Worm (Caenorhabditis elegans) whole organism, young adult: Measurements from ENCODE around the gene F46F5.14.

Experiments
- B0035.1 ChIP-seq: sonication (generic microtip); optimal IDR thresholded peaks from 2 replicates; lab custom pipeline; 2016; ENCODE audit warnings: missing genetic modification characterization, mild to moderate bottlenecking, missing compliant biosample characterization, missing genotype, missing genetic modification reagents
- B0336.3 ChIP-seq: fragments of 200-800 bp; sonication (Bioruptor generic); IDR thresholded peaks from 2 replicates; pipeline ENCODE4 v1.3.6; 2022; ENCODE audit warnings: missing genetic modification characterization, missing compliant biosample characterization
- D2030.7 ChIP-seq: fragments of 200-800 bp; sonication (Bioruptor generic); IDR thresholded peaks from 2 replicates; pipeline ENCODE4 v1.3.6; 2022; ENCODE audit warnings: missing genetic modification reagents, missing genetic modification characterization, missing compliant biosample characterization
- F22D6.2 ChIP-seq: sonication (generic microtip); optimal IDR thresholded peaks from 2 replicates; lab custom pipeline; 2016; ENCODE audit warnings: mild to moderate bottlenecking, missing genetic modification characterization, missing compliant biosample characterization
- F57C9.4 ChIP-seq: sonication (generic microtip); optimal IDR thresholded peaks from 2 replicates; lab custom pipeline; 2017; ENCODE audit warnings: mild to moderate bottlenecking, missing genetic modification characterization, missing compliant biosample characterization
- K12H6.12 ChIP-seq: fragments of 200-800 bp; sonication (Bioruptor generic); optimal IDR thresholded peaks from 2 replicates; lab custom pipeline; 2018; ENCODE audit warnings: mild to moderate bottlenecking, missing genetic modification characterization, missing compliant biosample characterization
- Y56A3A.18 ChIP-seq: fragments of 200-800 bp; sonication (Bioruptor generic); IDR thresholded peaks from 2 replicates; pipeline ENCODE4 v1.3.6; 2022; ENCODE audit warnings: missing genetic modification reagents, missing genetic modification characterization, missing compliant biosample characterization
- Y79H2A.3 ChIP-seq: fragments of 200-800 bp; sonication (Bioruptor generic); conservative IDR thresholded peaks from 2 replicates; pipeline ENCODE4 v1.3.6; 2022; ENCODE audit warnings: missing genetic modification reagents, missing genetic modification characterization, missing compliant biosample characterization
- ZK185.1 ChIP-seq: sonication (generic microtip); optimal IDR thresholded peaks from 2 replicates; lab custom pipeline; 2016; ENCODE audit warnings: mild to moderate bottlenecking, missing genetic modification characterization, missing compliant biosample characterization; ENCODE audit not compliant: poor library complexity, severe bottlenecking
- akir-1 ChIP-seq: fragments of 200-800 bp; sonication (Bioruptor generic); optimal IDR thresholded peaks from 2 replicates; lab custom pipeline; 2018; ENCODE audit warnings: mild to moderate bottlenecking, missing genetic modification characterization, moderate library complexity, missing compliant biosample characterization
- atf-7 ChIP-seq: sonication (generic microtip); optimal IDR thresholded peaks from 2 replicates; lab custom pipeline; 2017; ENCODE audit warnings: mild to moderate bottlenecking, missing genetic modification characterization, missing compliant biosample characterization
- attf-3 ChIP-seq: fragments of 200-800 bp; sonication (Bioruptor generic); conservative IDR thresholded peaks from 2 replicates; pipeline ENCODE4 v1.3.6; 2022; ENCODE audit warnings: missing genetic modification reagents, missing genetic modification characterization, missing compliant biosample characterization
- ccch-3 ChIP-seq: fragments of 200-800 bp; sonication (Bioruptor generic); optimal IDR thresholded peaks from 2 replicates; lab custom pipeline; 2018; ENCODE audit warnings: mild to moderate bottlenecking, missing genetic modification characterization, missing compliant biosample characterization
- cebp-1 ChIP-seq, 2 experiments: fragments of 200-800 bp in 1 of 2; sonication (Bioruptor generic) in 1 of 2; sonication (generic microtip) in 1 of 2; IDR thresholded peaks in 1 of 2; optimal IDR thresholded peaks in 1 of 2; 2 replicates each; pipeline versions ENCODE4 v1.3.6 to Lab custom; 2017 to 2022; ENCODE audit warnings: missing compliant biosample characterization in 2 of 2, missing genetic modification characterization in 2 of 2, mild to moderate bottlenecking in 1 of 2, missing genetic modification reagents in 1 of 2, moderate library complexity in 1 of 2
- ceh-58 ChIP-seq: fragments of 200-800 bp; sonication (Bioruptor generic); IDR thresholded peaks from 2 replicates; pipeline ENCODE4 v1.3.6; 2022; ENCODE audit warnings: missing genetic modification characterization, missing compliant biosample characterization
- ceh-79 ChIP-seq: sonication (generic microtip); optimal IDR thresholded peaks from 2 replicates; lab custom pipeline; 2017; ENCODE audit warnings: mild to moderate bottlenecking, missing genetic modification characterization, missing compliant biosample characterization
- ceh-91 ChIP-seq: fragments of 200-800 bp; sonication (Bioruptor generic); IDR thresholded peaks from 2 replicates; pipeline ENCODE4 v1.3.6; 2022; ENCODE audit warnings: missing genetic modification reagents, missing genetic modification characterization, missing compliant biosample characterization
- egl-18 ChIP-seq: fragments of 200-800 bp; sonication (Bioruptor generic); IDR thresholded peaks from 2 replicates; pipeline ENCODE4 v1.3.6; 2022; ENCODE audit warnings: missing genetic modification reagents, missing genetic modification characterization, missing compliant biosample characterization
- ets-4 ChIP-seq: fragments of 200-800 bp; sonication (Bioruptor generic); optimal IDR thresholded peaks from 2 replicates; lab custom pipeline; 2018; ENCODE audit warnings: mild to moderate bottlenecking, missing genetic modification characterization, missing compliant biosample characterization
- hmg-1.2 ChIP-seq: fragments of 200-800 bp; sonication (Bioruptor generic); IDR thresholded peaks from 2 replicates; pipeline ENCODE4 v1.3.6; 2022; ENCODE audit warnings: missing genetic modification reagents, missing genetic modification characterization, missing compliant biosample characterization
- let-607 ChIP-seq, 2 experiments: fragments of 200-800 bp in 1 of 2; sonication (Bioruptor generic) in 1 of 2; sonication (generic microtip) in 1 of 2; optimal IDR thresholded peaks; 2 replicates each; lab custom pipeline; 2016 to 2018; ENCODE audit warnings: mild to moderate bottlenecking in 2 of 2, missing compliant biosample characterization in 2 of 2, missing genetic modification characterization in 2 of 2, moderate library complexity in 2 of 2, missing genotype in 1 of 2
- lsy-27 ChIP-seq: sonication (generic microtip); optimal IDR thresholded peaks from 2 replicates; lab custom pipeline; 2017; ENCODE audit warnings: missing genetic modification characterization, mild to moderate bottlenecking, missing compliant biosample characterization, antibody characterized with exemption, missing genotype, borderline replicate concordance; ENCODE audit not compliant: insufficient read depth
- madf-10 ChIP-seq: sonication (generic microtip); optimal IDR thresholded peaks from 2 replicates; lab custom pipeline; 2016; ENCODE audit warnings: mild to moderate bottlenecking, missing genetic modification characterization, missing compliant biosample characterization
- madf-6 ChIP-seq: fragments of 200-800 bp; sonication (Bioruptor generic); IDR thresholded peaks from 2 replicates; pipeline ENCODE4 v1.3.6; 2022; ENCODE audit warnings: missing genetic modification reagents, missing genetic modification characterization, missing compliant biosample characterization
- mel-28 ChIP-seq: sonication (generic microtip); optimal IDR thresholded peaks from 2 replicates; lab custom pipeline; 2016; ENCODE audit warnings: borderline replicate concordance, mild to moderate bottlenecking, missing genetic modification characterization, missing compliant biosample characterization
- mes-4 ChIP-seq: sonication (generic microtip); optimal IDR thresholded peaks from 2 replicates; lab custom pipeline; 2016; ENCODE audit warnings: missing genotype, missing genetic modification characterization, missing compliant biosample characterization
- mxl-1 ChIP-seq: sonication (generic microtip); optimal IDR thresholded peaks from 2 replicates; lab custom pipeline; 2016; ENCODE audit warnings: missing genetic modification characterization, missing compliant biosample characterization
- nhr-120 ChIP-seq: fragments of 200-800 bp; sonication (Bioruptor generic); IDR thresholded peaks from 2 replicates; pipeline ENCODE4 v1.3.6; 2022; ENCODE audit warnings: missing genetic modification characterization, missing compliant biosample characterization
- nhr-80 ChIP-seq: sonication (generic microtip); optimal IDR thresholded peaks from 2 replicates; lab custom pipeline; 2016; ENCODE audit warnings: missing genetic modification characterization, missing compliant biosample characterization
- rpc-1 ChIP-seq, 2 experiments: fragments of 150-350 bp in 1 of 2; sonication (generic microtip) in 1 of 2; optimal IDR thresholded peaks; 2 replicates each; lab custom pipeline; 2014 to 2018; ENCODE audit warnings: missing biosample characterization in 1 of 2, missing genetic modification characterization in 1 of 2, missing genetic modification reagents in 1 of 2, missing genotype in 1 of 2
- tbp1 ChIP-seq: fragments of 200-800 bp; sonication (Bioruptor generic); optimal IDR thresholded peaks from 2 replicates; lab custom pipeline; 2018; ENCODE audit warnings: mild to moderate bottlenecking, missing genetic modification characterization, missing compliant biosample characterization
- zfh-2 ChIP-seq: fragments of 200-800 bp; sonication (Bioruptor generic); conservative IDR thresholded peaks from 2 replicates; pipeline ENCODE4 v1.3.6; 2022; ENCODE audit warnings: missing genetic modification reagents, missing genetic modification characterization, missing compliant biosample characterization

Gene F46F5.14

DNA sequence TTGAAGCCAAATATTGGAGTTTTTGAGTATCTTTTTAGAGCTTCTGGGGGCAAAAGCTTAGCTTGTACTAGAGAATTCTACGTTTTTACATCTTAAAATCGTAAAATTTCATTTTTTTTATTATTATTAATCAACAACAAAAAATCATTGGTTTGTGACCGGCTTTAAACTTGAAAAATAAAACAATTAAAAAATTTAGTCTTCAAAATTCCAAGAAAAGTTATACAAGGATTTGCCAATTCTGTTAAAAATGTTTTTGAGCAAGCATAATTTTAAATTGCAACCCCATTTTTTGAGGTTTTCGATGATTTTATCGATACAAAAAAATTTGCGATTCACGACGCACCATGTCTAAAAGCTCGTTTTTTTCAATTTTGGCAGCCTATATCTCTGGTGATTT is 42.6 kb upstream of the F46F5.14 start:
- TF ChIP-seq D2030.7 (GFP tag; lab: Robert Waterston, UW) (no peak), Y79H2A.3 (GFP tag; lab: Robert Waterston, UW) (no peak), nhr-120 (GFP tag; lab: Robert Waterston, UW) (no peak), ccch-3 (GFP tag; lab: Kevin White, UChicago) (no peak), mxl-1 (no peak), ceh-91 (GFP tag; lab: Robert Waterston, UW) (no peak), ets-4 (GFP tag; lab: Kevin White, UChicago) (no peak), K12H6.12 (tag; lab: Kevin White, UChicago) (no peak), Y56A3A.18 (GFP tag; lab: Robert Waterston, UW) (no peak), ceh-58 (GFP tag; lab: Robert Waterston, UW) (no peak), let-607 (tag; optimal IDR thresholded peaks at IDR 0.05; lab: Kevin White, UChicago) (no peak), akir-1 (no peak), egl-18 (GFP tag; lab: Robert Waterston, UW) (no peak), B0035.1 (tag; lab: Kevin White, UChicago) (no peak), madf-10 (no peak), atf-7 (tag; lab: Kevin White, UChicago) (no peak)

DNA sequence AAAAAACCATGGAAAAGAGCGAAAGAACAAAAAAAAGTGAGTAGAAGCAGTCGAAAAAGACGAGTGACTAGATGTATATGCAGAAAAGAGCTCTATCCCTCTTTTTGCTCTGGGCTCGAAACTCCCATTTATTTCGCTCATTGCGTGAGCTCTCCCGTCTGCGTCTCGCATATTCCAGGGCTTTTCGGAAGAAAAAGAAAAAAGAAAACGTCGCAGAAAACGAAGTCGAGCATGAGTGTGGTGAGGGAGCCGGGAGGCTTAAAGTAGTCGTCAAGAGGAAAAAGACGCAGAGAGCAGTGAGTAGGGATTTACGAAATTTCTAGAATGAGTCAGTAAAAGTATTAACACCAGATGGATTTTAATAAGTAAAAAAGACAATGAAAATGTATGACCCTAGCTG is 40.0 kb upstream of the F46F5.14 start:
- TF ChIP-seq zfh-2 (GFP tag; lab: Robert Waterston, UW) (peak; percentile 51; the same call in 1 of the 2 replicates), K12H6.12 (tag; lab: Kevin White, UChicago) (peak; percentile 19), hmg-1.2 (peak; percentile 26; the same call in 1 of the 2 replicates), madf-6 (GFP tag; lab: Robert Waterston, UW) (no peak)

DNA sequence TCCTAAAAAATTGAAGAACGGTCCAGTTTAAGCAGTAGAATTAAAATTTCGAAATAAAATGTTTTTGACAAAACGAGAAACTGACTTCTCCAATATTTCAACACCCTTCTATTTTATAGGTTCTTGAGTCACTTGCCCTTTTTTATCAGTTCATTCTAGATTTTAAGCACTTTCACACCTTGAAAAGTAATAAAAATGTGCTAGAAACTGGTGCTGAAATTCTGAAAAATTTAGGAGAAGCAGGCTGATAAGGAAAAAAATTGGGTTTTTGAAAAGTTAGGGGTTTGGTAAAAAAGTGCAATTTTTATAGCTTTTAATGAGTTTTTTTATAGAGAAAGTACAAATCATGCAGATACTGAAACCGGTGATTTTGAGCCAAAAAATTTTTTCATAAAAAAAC is 39.5 kb upstream of the F46F5.14 start:
- TF ChIP-seq cebp-1 (GFP tag; IDR thresholded peaks at IDR 0.05; lab: Robert Waterston, UW), result no peak
- peak; percentile 30 for TF ChIP-seq cebp-1 (tag; optimal IDR thresholded peaks at IDR 0.05; lab: Kevin White, UChicago)
- peak; percentile 10 for TF ChIP-seq nhr-80
- TF ChIP-seq mel-28 (tag; lab: Kevin White, UChicago), result no peak
- TF ChIP-seq, all 124 proteins: peak for 2

DNA sequence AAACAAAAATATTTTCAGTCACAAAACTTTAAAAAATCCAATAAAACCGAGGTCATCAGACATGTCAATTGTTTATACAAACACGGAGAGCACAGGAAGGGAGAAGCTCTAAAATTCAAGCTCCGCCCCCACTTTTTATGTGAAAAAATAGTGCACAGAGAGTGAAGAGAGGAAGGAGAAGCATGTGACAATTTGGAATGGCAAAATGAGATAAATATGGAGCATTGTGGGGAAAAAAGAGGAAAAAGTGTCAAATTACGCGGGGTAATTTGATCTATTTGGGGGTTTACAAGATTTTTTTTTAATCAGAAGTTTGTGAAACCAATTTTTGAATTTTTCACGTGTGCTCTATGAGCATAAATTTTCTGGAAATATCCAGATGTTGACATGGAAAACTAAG is 36.9 kb upstream of the F46F5.14 start:
- no peak for TF ChIP-seq nhr-80
- no peak for TF ChIP-seq ZK185.1 (tag; lab: Kevin White, UChicago)
- no peak for TF ChIP-seq B0336.3 (GFP tag; lab: Robert Waterston, UW)
- TF ChIP-seq F57C9.4, result no peak
- TF ChIP-seq Y56A3A.18 (GFP tag; lab: Robert Waterston, UW), result no peak
- TF ChIP-seq mes-4 (tag; lab: Kevin White, UChicago), result no peak
- TF ChIP-seq madf-6 (GFP tag; lab: Robert Waterston, UW), result no peak
- TF ChIP-seq tbp1 (GFP tag; lab: Kevin White, UChicago), result no peak
- TF ChIP-seq F22D6.2 (tag; lab: Kevin White, UChicago), result no peak
- no peak for TF ChIP-seq ccch-3 (GFP tag; lab: Kevin White, UChicago)
- TF ChIP-seq lsy-27 (tag; lab: Kevin White, UChicago), result no peak
- TF ChIP-seq ceh-79 (tag; lab: Kevin White, UChicago), result no peak
- no peak for TF ChIP-seq ets-4 (GFP tag; lab: Kevin White, UChicago)
- no peak for TF ChIP-seq attf-3 (GFP tag; lab: Robert Waterston, UW)
- no peak for TF ChIP-seq rpc-1 (optimal IDR thresholded peaks at IDR 0.05; lab: Kevin White, UChicago)
- no peak for TF ChIP-seq rpc-1 (tag; optimal IDR thresholded peaks at IDR 0.05; lab: Kevin White, UChicago)
